Worm (Caenorhabditis elegans) whole organism, L1 larva: Measurements from ENCODE around the gene egg-3.

Source experiments
- C04F5.9 ChIP-seq: sonication (generic microtip); optimal IDR thresholded peaks from 2 replicates; lab custom pipeline; 2016; ENCODE audit warnings: missing genetic modification characterization, missing compliant biosample characterization
- Y116A8C.19 ChIP-seq: sonication (generic microtip); optimal IDR thresholded peaks from 2 replicates; lab custom pipeline; 2016; ENCODE audit warnings: missing compliant biosample characterization, missing genetic modification characterization, borderline replicate concordance
- aha-1 ChIP-seq: fragments of 150-350 bp; optimal IDR thresholded peaks from 2 replicates; lab custom pipeline; 2014; ENCODE audit warnings: missing biosample characterization, missing genetic modification characterization
- blmp-1 ChIP-seq: fragments of 150-350 bp; optimal IDR thresholded peaks from 2 replicates; lab custom pipeline; 2014; ENCODE audit warnings: missing biosample characterization, missing genetic modification characterization
- ceh-8 ChIP-seq: fragments of 200-800 bp; sonication (Bioruptor generic); optimal IDR thresholded peaks from 2 replicates; lab custom pipeline; 2018; ENCODE audit warnings: mild to moderate bottlenecking, missing genetic modification characterization, moderate library complexity, missing compliant biosample characterization
- ceh-82 ChIP-seq, 3 experiments: fragments of 150-350 bp in 1 of 3; sonication (generic microtip) in 2 of 3; optimal IDR thresholded peaks; 2 replicates each; lab custom pipeline; 2014 to 2017; ENCODE audit warnings: missing biosample characterization in 3 of 3, missing genetic modification characterization in 3 of 3
- ces-1 ChIP-seq: fragments of 150-350 bp; optimal IDR thresholded peaks from 2 replicates; lab custom pipeline; 2014; ENCODE audit warnings: missing biosample characterization, missing genetic modification reagents, missing genetic modification characterization
- efl-1 ChIP-seq, 4 experiments: fragments of 150-350 bp; optimal IDR thresholded peaks in 3 of 4; peaks in 1 of 4; 1 replicate in 1 of 4; 2 replicates in 3 of 4; lab custom pipeline; 2014; ENCODE audit warnings: missing biosample characterization in 2 of 4, missing genetic modification characterization in 2 of 4, missing genetic modification reagents in 2 of 4
- efl-3 ChIP-seq: fragments of 200-800 bp; sonication (Bioruptor generic); optimal IDR thresholded peaks from 2 replicates; lab custom pipeline; 2018; ENCODE audit warnings: mild to moderate bottlenecking, missing genetic modification characterization, missing compliant biosample characterization
- egl-13 ChIP-seq: sonication (generic microtip); optimal IDR thresholded peaks from 2 replicates; lab custom pipeline; 2016; ENCODE audit warnings: missing genotype, missing genetic modification reagents, missing genetic modification characterization, missing compliant biosample characterization
- egl-27 ChIP-seq, 2 experiments: fragments of 150-350 bp in 1 of 2; sonication (generic microtip); optimal IDR thresholded peaks; 3 replicates each; lab custom pipeline; 2017 to 2018; ENCODE audit warnings: missing biosample characterization in 2 of 2, missing genetic modification characterization in 2 of 2, missing genetic modification reagents in 2 of 2
- ets-5 ChIP-seq: fragments of 200-800 bp; sonication (Bioruptor generic); IDR thresholded peaks from 2 replicates; pipeline ENCODE4 v1.3.6; 2022; ENCODE audit warnings: missing genetic modification characterization, missing compliant biosample characterization
- fkh-4 ChIP-seq: sonication (generic microtip); optimal IDR thresholded peaks from 2 replicates; lab custom pipeline; 2016; ENCODE audit warnings: missing compliant biosample characterization, missing genetic modification characterization, borderline replicate concordance
- fos-1 ChIP-seq: fragments of 150-350 bp; optimal IDR thresholded peaks from 2 replicates; lab custom pipeline; 2014; ENCODE audit warnings: missing biosample characterization, missing genetic modification characterization
- grh-1 ChIP-seq: fragments of 200-800 bp; sonication (Bioruptor generic); IDR thresholded peaks from 2 replicates; pipeline ENCODE4 v1.3.6; 2022; ENCODE audit warnings: missing genetic modification reagents, missing genetic modification characterization, missing compliant biosample characterization
- hlh-17 ChIP-seq: fragments of 200-800 bp; sonication (Bioruptor generic); optimal IDR thresholded peaks from 2 replicates; lab custom pipeline; 2018; ENCODE audit warnings: missing genetic modification characterization, mild to moderate bottlenecking, missing compliant biosample characterization, moderate library complexity, borderline replicate concordance
- hlh-4 ChIP-seq: sonication (generic microtip); optimal IDR thresholded peaks from 2 replicates; lab custom pipeline; 2016; ENCODE audit warnings: mild to moderate bottlenecking, missing genetic modification characterization, missing compliant biosample characterization
- hpl-2 ChIP-seq: fragments of 150-350 bp; optimal IDR thresholded peaks from 2 replicates; lab custom pipeline; 2014; ENCODE audit warnings: missing biosample characterization, missing genetic modification reagents, missing genetic modification characterization
- irx-1 ChIP-seq: sonication (generic microtip); optimal IDR thresholded peaks from 2 replicates; lab custom pipeline; 2016; ENCODE audit warnings: missing genetic modification characterization, missing compliant biosample characterization
- isw-1 ChIP-seq: fragments of 200-800 bp; sonication (Bioruptor generic); IDR thresholded peaks from 2 replicates; pipeline ENCODE4 v1.3.6; 2022; ENCODE audit warnings: missing genetic modification characterization, missing compliant biosample characterization
- jun-1 ChIP-seq: fragments of 150-350 bp; optimal IDR thresholded peaks from 2 replicates; lab custom pipeline; 2014; ENCODE audit warnings: missing biosample characterization, missing genetic modification reagents, missing genetic modification characterization
- lin-13 ChIP-seq: fragments of 150-350 bp; optimal IDR thresholded peaks from 2 replicates; lab custom pipeline; 2014; ENCODE audit warnings: missing biosample characterization, missing genetic modification reagents, missing genetic modification characterization
- lin-15B ChIP-seq: fragments of 150-350 bp; sonication (generic microtip); optimal IDR thresholded peaks from 3 replicates; lab custom pipeline; 2014; ENCODE audit warnings: missing biosample characterization, missing genetic modification characterization
- lin-35 ChIP-seq, 2 experiments: fragments of 150-350 bp; optimal IDR thresholded peaks; 2 replicates each; lab custom pipeline; 2014; ENCODE audit warnings: missing biosample characterization in 2 of 2, missing genetic modification characterization in 2 of 2, missing genetic modification reagents in 2 of 2
- lin-39 ChIP-seq: fragments of 150-350 bp; optimal IDR thresholded peaks from 2 replicates; lab custom pipeline; 2014; ENCODE audit warnings: missing biosample characterization, missing genetic modification reagents, missing genetic modification characterization
- lsy-2 ChIP-seq, 2 experiments: fragments of 150-350 bp; optimal IDR thresholded peaks; 2 replicates each; lab custom pipeline; 2014; ENCODE audit warnings: missing biosample characterization in 2 of 2, missing genetic modification characterization in 2 of 2
- mdl-1 ChIP-seq, 2 experiments: fragments of 150-350 bp; optimal IDR thresholded peaks; 2 replicates each; lab custom pipeline; 2014 to 2017; ENCODE audit warnings: missing biosample characterization in 2 of 2, missing genetic modification characterization in 2 of 2, inconsistent platforms in 1 of 2
- mef-2 ChIP-seq: fragments of 150-350 bp; optimal IDR thresholded peaks from 2 replicates; lab custom pipeline; 2014; ENCODE audit warnings: missing biosample characterization, missing genetic modification characterization
- mep-1 ChIP-seq: fragments of 150-350 bp; optimal IDR thresholded peaks from 2 replicates; lab custom pipeline; 2014; ENCODE audit warnings: missing biosample characterization, missing genetic modification characterization
- nhr-11 ChIP-seq: fragments of 150-350 bp; optimal IDR thresholded peaks from 2 replicates; lab custom pipeline; 2014; ENCODE audit warnings: missing biosample characterization, missing genetic modification characterization
- nhr-12 ChIP-seq: sonication (generic microtip); optimal IDR thresholded peaks from 2 replicates; lab custom pipeline; 2017; ENCODE audit warnings: missing biosample characterization, missing genetic modification characterization
- nhr-28 ChIP-seq: fragments of 150-350 bp; optimal IDR thresholded peaks from 2 replicates; lab custom pipeline; 2014; ENCODE audit warnings: missing biosample characterization, missing genetic modification characterization
- nhr-47 ChIP-seq: sonication (generic microtip); optimal IDR thresholded peaks from 2 replicates; lab custom pipeline; 2016; ENCODE audit warnings: mild to moderate bottlenecking, missing genetic modification characterization, moderate library complexity, missing compliant biosample characterization
- nhr-76 ChIP-seq: sonication (generic microtip); optimal IDR thresholded peaks from 2 replicates; lab custom pipeline; 2017; ENCODE audit warnings: missing biosample characterization, missing genetic modification characterization
- nhr-77 ChIP-seq: fragments of 150-350 bp; optimal IDR thresholded peaks from 2 replicates; lab custom pipeline; 2014; ENCODE audit warnings: missing biosample characterization, missing genetic modification characterization
- nhr-84 ChIP-seq: sonication (generic microtip); optimal IDR thresholded peaks from 2 replicates; lab custom pipeline; 2017; ENCODE audit warnings: missing biosample characterization, missing genetic modification characterization
- nhr-85 ChIP-seq: sonication (generic microtip); peaks from one replicate; lab custom pipeline; 2016; ENCODE audit warnings: missing genetic modification characterization, inconsistent platforms, missing compliant biosample characterization
- pag-3 ChIP-seq: sonication (generic microtip); optimal IDR thresholded peaks from 2 replicates; lab custom pipeline; 2017; ENCODE audit warnings: missing genetic modification characterization, mild to moderate bottlenecking, missing compliant biosample characterization, antibody characterized with exemption, borderline replicate concordance; ENCODE audit not compliant: insufficient read depth
- pax-3 ChIP-seq: fragments of 200-800 bp; sonication (Bioruptor generic); optimal IDR thresholded peaks from 2 replicates; lab custom pipeline; 2018; ENCODE audit warnings: mild to moderate bottlenecking, missing genetic modification characterization, moderate library complexity, missing compliant biosample characterization
- rnt-1 ChIP-seq: sonication (generic microtip); optimal IDR thresholded peaks from 2 replicates; lab custom pipeline; 2016; ENCODE audit warnings: mild to moderate bottlenecking, missing genetic modification characterization, moderate library complexity, missing compliant biosample characterization
- skn-1 ChIP-seq: fragments of 150-350 bp; optimal IDR thresholded peaks from 2 replicates; lab custom pipeline; 2014; ENCODE audit warnings: missing biosample characterization, missing genetic modification characterization
- snpc-4 ChIP-seq: fragments of 150-350 bp; optimal IDR thresholded peaks from 2 replicates; lab custom pipeline; 2014; ENCODE audit warnings: missing biosample characterization, missing genetic modification characterization
- snu-23 ChIP-seq: sonication (generic microtip); optimal IDR thresholded peaks from 2 replicates; lab custom pipeline; 2016; ENCODE audit warnings: missing genetic modification characterization, missing compliant biosample characterization
- swsn-7 ChIP-seq: sonication (generic microtip); optimal IDR thresholded peaks from 2 replicates; lab custom pipeline; 2016; ENCODE audit warnings: missing genetic modification characterization, missing compliant biosample characterization
- tbx-2 ChIP-seq: sonication (generic microtip); optimal IDR thresholded peaks from 2 replicates; lab custom pipeline; 2016; ENCODE audit warnings: missing genetic modification characterization, missing compliant biosample characterization
- tlp-1 ChIP-seq: fragments of 150-350 bp; optimal IDR thresholded peaks from 2 replicates; lab custom pipeline; 2014; ENCODE audit warnings: missing biosample characterization, missing genetic modification characterization
- unc-130 ChIP-seq: fragments of 150-350 bp; optimal IDR thresholded peaks from 2 replicates; lab custom pipeline; 2017; ENCODE audit warnings: missing biosample characterization, missing genetic modification characterization, inconsistent platforms
- unc-62 ChIP-seq: fragments of 150-350 bp; optimal IDR thresholded peaks from 2 replicates; lab custom pipeline; 2014; ENCODE audit warnings: missing biosample characterization, missing genetic modification reagents, missing genetic modification characterization
- vab-15 ChIP-seq: sonication (generic microtip); optimal IDR thresholded peaks from 2 replicates; lab custom pipeline; 2017; ENCODE audit warnings: missing genotype, mild to moderate bottlenecking, missing genetic modification characterization, missing compliant biosample characterization
- zip-4 ChIP-seq: fragments of 200-800 bp; sonication (Bioruptor generic); optimal IDR thresholded peaks from 2 replicates; lab custom pipeline; 2018; ENCODE audit warnings: mild to moderate bottlenecking, missing genetic modification characterization, moderate library complexity, missing compliant biosample characterization
- ztf-11 ChIP-seq, 2 experiments: sonication (generic microtip); optimal IDR thresholded peaks; 2 replicates each; lab custom pipeline; 2016 to 2017; ENCODE audit warnings: missing genetic modification characterization in 2 of 2, missing biosample characterization in 1 of 2, missing compliant biosample characterization in 1 of 2
- ztf-4 ChIP-seq: fragments of 150-350 bp; optimal IDR thresholded peaks from 2 replicates; lab custom pipeline; 2014; ENCODE audit warnings: missing biosample characterization, missing genetic modification characterization

Gene egg-3

ce11 chrII:10868670-10869246, 15.5 kb downstream of the egg-3 start, which contains the start of the genes gmps-1 and cap-2 (continued):
- TF ChIP-seq hpl-2 (GFP tag; lab: Kevin White, UChicago) (peak; percentile 91), mdl-1 (tag; optimal IDR thresholded peaks at IDR 0.05; lab: Kevin White, UChicago) (peak in 1 of 2 experiments; percentile 86), C04F5.9 (peak; percentile 100), nhr-11 (tag; lab: Kevin White, UChicago) (peak; percentile 92), Y116A8C.19 (tag; lab: Kevin White, UChicago) (no peak), irx-1 (tag; lab: Kevin White, UChicago) (peak; percentile 97), mep-1 (peak; percentile 94), aha-1 (tag; lab: Kevin White, UChicago) (peak; percentile 85), nhr-76 (tag; lab: Kevin White, UChicago) (no peak), isw-1 (GFP tag; lab: Robert Waterston, UW) (peak; percentile 97), ets-5 (no peak), ztf-4 (tag; lab: Kevin White, UChicago) (peak; percentile 96), lin-39 (peak; percentile 97), lin-35 (GFP tag; optimal IDR thresholded peaks at IDR 0.05; lab: Kevin White, UChicago) (peak; percentile 86 to 91), ces-1 (GFP tag; lab: Kevin White, UChicago) (no peak), snu-23 (peak; percentile 98), ceh-82 (tag; optimal IDR thresholded peaks at IDR 0.05; lab: Kevin White, UChicago) (peak; percentile 96 to 99 (median 98)), hlh-4 (tag; lab: Kevin White, UChicago) (no peak), pax-3 (tag; lab: Kevin White, UChicago) (peak; percentile 94), mef-2 (tag; lab: Kevin White, UChicago) (peak; percentile 24), nhr-12 (tag; lab: Kevin White, UChicago) (no peak), skn-1 (tag; lab: Kevin White, UChicago) (peak; percentile 96), nhr-77 (tag; lab: Kevin White, UChicago) (peak; percentile 90), rnt-1 (peak; percentile 98), snpc-4 (peak; percentile 86), efl-3 (GFP tag; lab: Kevin White, UChicago) (peak; percentile 92), lin-13 (peak; percentile 95), vab-15 (peak; percentile 63), efl-1 (optimal IDR thresholded peaks at IDR 0.05; lab: Kevin White, UChicago) (peak; percentile 95 to 97), efl-1 (GFP tag; optimal IDR thresholded peaks at IDR 0.05 in 1 of 2; lab: Kevin White, UChicago) (peak; percentile 83 to 99), jun-1 (peak; percentile 95), unc-130 (tag; lab: Kevin White, UChicago) (peak; percentile 89), grh-1 (GFP tag; lab: Robert Waterston, UW) (peak; percentile 95), nhr-85 (tag; lab: Kevin White, UChicago) (peak; percentile 98), swsn-7 (tag; lab: Kevin White, UChicago) (peak; percentile 98), fkh-4 (tag; lab: Kevin White, UChicago) (peak; percentile 85), egl-27 (tag; optimal IDR thresholded peaks at IDR 0.05; lab: Kevin White, UChicago) (peak; percentile 31 to 64), unc-62 (GFP tag; lab: Kevin White, UChicago) (peak; percentile 78), zip-4 (GFP tag; lab: Kevin White, UChicago) (peak; percentile 96), lin-15B (tag; lab: Kevin White, UChicago) (peak; percentile 81), nhr-47 (peak; percentile 98), lsy-2 (tag; optimal IDR thresholded peaks at IDR 0.05; lab: Kevin White, UChicago) (peak; percentile 100), hlh-17 (GFP tag; lab: Kevin White, UChicago) (no peak), ceh-8 (GFP tag; lab: Kevin White, UChicago) (peak; percentile 94), fos-1 (peak; percentile 93), pag-3 (tag; lab: Kevin White, UChicago) (no peak), ztf-11 (tag; optimal IDR thresholded peaks at IDR 0.05; lab: Kevin White, UChicago) (peak; percentile 42 to 92), egl-13 (tag; lab: Kevin White, UChicago) (peak; percentile 96), blmp-1 (tag; lab: Kevin White, UChicago) (peak; percentile 81), tbx-2 (peak; percentile 97), nhr-84 (tag; lab: Kevin White, UChicago) (peak; percentile 28), nhr-28 (tag; lab: Kevin White, UChicago) (no peak), tlp-1 (tag; lab: Kevin White, UChicago) (no peak)
